Worm (Caenorhabditis elegans): ENCODE results near the gene tomm-20.

ce11 chrV:12296122-12296521 is 47.1 kb downstream of the tomm-20 start:
- TF ChIP-seq lsy-2 (tag; optimal IDR thresholded peaks at IDR 0.05) (no peak), hlh-1 (tag; optimal IDR thresholded peaks at IDR 0.05) (no peak), snpc-4 (tag; optimal IDR thresholded peaks at IDR 0.05) (no peak), zip-8 (tag; optimal IDR thresholded peaks at IDR 0.05) (no peak), nhr-28 (tag; optimal IDR thresholded peaks at IDR 0.05) (no peak)

Measured in whole organism, mixed stage, embryonic.